Worm (Caenorhabditis elegans) whole organism, young adult: ENCODE measurements around the gene F25G6.1.

Experiments used
- B0035.1 ChIP-seq: sonication (generic microtip); optimal IDR thresholded peaks from 2 replicates; lab custom pipeline; 2016; ENCODE audit warnings: missing genetic modification characterization, mild to moderate bottlenecking, missing compliant biosample characterization, missing genotype, missing genetic modification reagents
- B0336.3 ChIP-seq: fragments of 200-800 bp; sonication (Bioruptor generic); IDR thresholded peaks from 2 replicates; pipeline ENCODE4 v1.3.6; 2022; ENCODE audit warnings: missing genetic modification characterization, missing compliant biosample characterization
- C06A6.2 ChIP-seq: fragments of 200-800 bp; sonication (Bioruptor generic); conservative IDR thresholded peaks from 2 replicates; pipeline ENCODE4 v1.3.6; 2022; ENCODE audit warnings: missing genetic modification characterization, missing compliant biosample characterization
- D2030.7 ChIP-seq: fragments of 200-800 bp; sonication (Bioruptor generic); IDR thresholded peaks from 2 replicates; pipeline ENCODE4 v1.3.6; 2022; ENCODE audit warnings: missing genetic modification reagents, missing genetic modification characterization, missing compliant biosample characterization
- F22D6.2 ChIP-seq: sonication (generic microtip); optimal IDR thresholded peaks from 2 replicates; lab custom pipeline; 2016; ENCODE audit warnings: mild to moderate bottlenecking, missing genetic modification characterization, missing compliant biosample characterization
- F39B2.1 ChIP-seq: fragments of 200-800 bp; sonication (Bioruptor generic); IDR thresholded peaks from 2 replicates; pipeline ENCODE4 v1.3.6; 2022; ENCODE audit warnings: missing genetic modification reagents, missing genetic modification characterization, missing compliant biosample characterization
- F49E8.2 ChIP-seq: sonication (generic microtip); optimal IDR thresholded peaks from 3 replicates; lab custom pipeline; 2017; ENCODE audit warnings: missing genetic modification characterization, mild to moderate bottlenecking, missing compliant biosample characterization, antibody characterized with exemption, moderate library complexity; ENCODE audit not compliant: insufficient read depth
- F52B5.7 ChIP-seq: sonication (generic microtip); optimal IDR thresholded peaks from 2 replicates; lab custom pipeline; 2016; ENCODE audit warnings: mild to moderate bottlenecking, missing genetic modification characterization, missing compliant biosample characterization
- K12H6.12 ChIP-seq: fragments of 200-800 bp; sonication (Bioruptor generic); optimal IDR thresholded peaks from 2 replicates; lab custom pipeline; 2018; ENCODE audit warnings: mild to moderate bottlenecking, missing genetic modification characterization, missing compliant biosample characterization
- T07F8.4 ChIP-seq: sonication (generic microtip); optimal IDR thresholded peaks from 2 replicates; lab custom pipeline; 2016; ENCODE audit warnings: mild to moderate bottlenecking, missing genetic modification characterization, moderate library complexity, missing compliant biosample characterization
- Y67H2A.10 ChIP-seq: fragments of 200-800 bp; sonication (Bioruptor generic); conservative IDR thresholded peaks from 2 replicates; pipeline ENCODE4 v1.3.6; 2022; ENCODE audit warnings: missing genetic modification reagents, missing genetic modification characterization, missing compliant biosample characterization
- Y79H2A.3 ChIP-seq: fragments of 200-800 bp; sonication (Bioruptor generic); conservative IDR thresholded peaks from 2 replicates; pipeline ENCODE4 v1.3.6; 2022; ENCODE audit warnings: missing genetic modification reagents, missing genetic modification characterization, missing compliant biosample characterization
- bed-2 ChIP-seq: fragments of 200-800 bp; sonication (Bioruptor generic); IDR thresholded peaks from 2 replicates; pipeline ENCODE4 v1.3.6; 2022; ENCODE audit warnings: missing genetic modification reagents, missing genetic modification characterization, missing compliant biosample characterization
- cebp-1 ChIP-seq, 2 experiments: fragments of 200-800 bp in 1 of 2; sonication (Bioruptor generic) in 1 of 2; sonication (generic microtip) in 1 of 2; IDR thresholded peaks in 1 of 2; optimal IDR thresholded peaks in 1 of 2; 2 replicates each; pipeline versions ENCODE4 v1.3.6 to Lab custom; 2017 to 2022; ENCODE audit warnings: missing compliant biosample characterization in 2 of 2, missing genetic modification characterization in 2 of 2, mild to moderate bottlenecking in 1 of 2, missing genetic modification reagents in 1 of 2, moderate library complexity in 1 of 2
- ceh-58 ChIP-seq: fragments of 200-800 bp; sonication (Bioruptor generic); IDR thresholded peaks from 2 replicates; pipeline ENCODE4 v1.3.6; 2022; ENCODE audit warnings: missing genetic modification characterization, missing compliant biosample characterization
- ceh-91 ChIP-seq: fragments of 200-800 bp; sonication (Bioruptor generic); IDR thresholded peaks from 2 replicates; pipeline ENCODE4 v1.3.6; 2022; ENCODE audit warnings: missing genetic modification reagents, missing genetic modification characterization, missing compliant biosample characterization
- chd-7 ChIP-seq: sonication (generic microtip); optimal IDR thresholded peaks from 2 replicates; lab custom pipeline; 2016; ENCODE audit warnings: mild to moderate bottlenecking, missing genetic modification characterization, moderate library complexity, missing compliant biosample characterization
- dox-1 ChIP-seq: fragments of 200-800 bp; sonication (Bioruptor generic); IDR thresholded peaks from 2 replicates; pipeline ENCODE4 v1.3.6; 2022; ENCODE audit warnings: missing genetic modification reagents, missing genetic modification characterization, missing compliant biosample characterization
- ekl-4 ChIP-seq: fragments of 200-800 bp; sonication (Bioruptor generic); IDR thresholded peaks from 2 replicates; pipeline ENCODE4 v1.3.6; 2022; ENCODE audit warnings: missing genetic modification reagents, missing genetic modification characterization, missing compliant biosample characterization
- hmg-1.2 ChIP-seq: fragments of 200-800 bp; sonication (Bioruptor generic); IDR thresholded peaks from 2 replicates; pipeline ENCODE4 v1.3.6; 2022; ENCODE audit warnings: missing genetic modification reagents, missing genetic modification characterization, missing compliant biosample characterization
- hsf-1 ChIP-seq: fragments of 200-800 bp; sonication (Bioruptor generic); IDR thresholded peaks from 2 replicates; pipeline ENCODE4 v1.3.6; 2022; ENCODE audit warnings: missing genetic modification reagents, missing genetic modification characterization, missing compliant biosample characterization
- lag-1 ChIP-seq: fragments of 200-800 bp; sonication (Bioruptor generic); IDR thresholded peaks from 2 replicates; pipeline ENCODE4 v1.3.6; 2022; ENCODE audit warnings: missing genetic modification reagents, missing genetic modification characterization, missing compliant biosample characterization
- let-526 ChIP-seq: fragments of 200-800 bp; sonication (Bioruptor generic); IDR thresholded peaks from 2 replicates; pipeline ENCODE4 v1.3.6; 2022; ENCODE audit warnings: missing genetic modification reagents, missing genetic modification characterization, missing compliant biosample characterization
- lin-35 ChIP-seq, 3 experiments: fragments of 150-350 bp in 2 of 3; sonication (generic microtip) in 1 of 3; optimal IDR thresholded peaks; 2 replicates each; lab custom pipeline; 2014 to 2018; ENCODE audit warnings: missing biosample characterization in 3 of 3, missing genetic modification characterization in 3 of 3, missing genetic modification reagents in 3 of 3
- madf-6 ChIP-seq: fragments of 200-800 bp; sonication (Bioruptor generic); IDR thresholded peaks from 2 replicates; pipeline ENCODE4 v1.3.6; 2022; ENCODE audit warnings: missing genetic modification reagents, missing genetic modification characterization, missing compliant biosample characterization
- madf-8 ChIP-seq: fragments of 200-800 bp; sonication (Bioruptor generic); conservative IDR thresholded peaks from 2 replicates; pipeline ENCODE4 v1.3.6; 2022; ENCODE audit warnings: missing genetic modification reagents, missing genetic modification characterization, missing compliant biosample characterization
- mcd-1 ChIP-seq: fragments of 200-800 bp; sonication (Bioruptor generic); IDR thresholded peaks from 2 replicates; pipeline ENCODE4 v1.3.6; 2022; ENCODE audit warnings: missing genetic modification reagents, missing genetic modification characterization, missing compliant biosample characterization
- mxl-1 ChIP-seq: sonication (generic microtip); optimal IDR thresholded peaks from 2 replicates; lab custom pipeline; 2016; ENCODE audit warnings: missing genetic modification characterization, missing compliant biosample characterization
- nhr-179 ChIP-seq: sonication (generic microtip); optimal IDR thresholded peaks from 2 replicates; lab custom pipeline; 2016; ENCODE audit warnings: mild to moderate bottlenecking, missing genetic modification characterization, missing compliant biosample characterization
- nhr-80 ChIP-seq: sonication (generic microtip); optimal IDR thresholded peaks from 2 replicates; lab custom pipeline; 2016; ENCODE audit warnings: missing genetic modification characterization, missing compliant biosample characterization
- pbrm-1 ChIP-seq: fragments of 200-800 bp; sonication (Bioruptor generic); IDR thresholded peaks from 2 replicates; pipeline ENCODE4 v1.3.6; 2022; ENCODE audit warnings: missing genetic modification reagents, missing genetic modification characterization, missing compliant biosample characterization
- rec-8 ChIP-seq, 2 experiments: sonication (generic microtip); optimal IDR thresholded peaks; 2 replicates each; lab custom pipeline; 2016; ENCODE audit warnings: mild to moderate bottlenecking in 2 of 2, missing genetic modification characterization in 2 of 2, missing genetic modification reagents in 2 of 2, missing genotype in 2 of 2, missing biosample characterization in 1 of 2, missing compliant biosample characterization in 1 of 2, moderate library complexity in 1 of 2
- sdz-38 ChIP-seq: sonication (generic microtip); optimal IDR thresholded peaks from 2 replicates; lab custom pipeline; 2016; ENCODE audit warnings: missing genotype, missing genetic modification characterization, missing compliant biosample characterization
- sea-2 ChIP-seq: fragments of 200-800 bp; sonication (Bioruptor generic); IDR thresholded peaks from 2 replicates; pipeline ENCODE4 v1.3.6; 2022; ENCODE audit warnings: missing genetic modification characterization, missing compliant biosample characterization
- tbp1 ChIP-seq: fragments of 200-800 bp; sonication (Bioruptor generic); optimal IDR thresholded peaks from 2 replicates; lab custom pipeline; 2018; ENCODE audit warnings: mild to moderate bottlenecking, missing genetic modification characterization, missing compliant biosample characterization
- tbx-9 ChIP-seq: sonication (generic microtip); optimal IDR thresholded peaks from 2 replicates; lab custom pipeline; 2016; ENCODE audit warnings: borderline replicate concordance, missing genetic modification characterization, inconsistent platforms, missing compliant biosample characterization
- zfh-2 ChIP-seq: fragments of 200-800 bp; sonication (Bioruptor generic); conservative IDR thresholded peaks from 2 replicates; pipeline ENCODE4 v1.3.6; 2022; ENCODE audit warnings: missing genetic modification reagents, missing genetic modification characterization, missing compliant biosample characterization
- ztf-18 ChIP-seq: sonication (generic microtip); optimal IDR thresholded peaks from 2 replicates; lab custom pipeline; 2016; ENCODE audit warnings: missing genotype, mild to moderate bottlenecking, missing genetic modification characterization, missing compliant biosample characterization
- ztf-22 ChIP-seq: fragments of 200-800 bp; sonication (Bioruptor generic); optimal IDR thresholded peaks from 2 replicates; lab custom pipeline; 2018; ENCODE audit warnings: mild to moderate bottlenecking, missing genetic modification characterization, moderate library complexity, missing compliant biosample characterization
- ztf-6 ChIP-seq: fragments of 200-800 bp; sonication (Bioruptor generic); IDR thresholded peaks from 2 replicates; pipeline ENCODE4 v1.3.6; 2022; ENCODE audit warnings: missing genetic modification reagents, missing genetic modification characterization, missing compliant biosample characterization

F25G6.1 gene

ce11 chrV:8534534-8535283, 40.2 kb upstream of the F25G6.1 start, which contains the start of the genes his-6 and his-5:
Gene his-6 (minus strand): TSS chrV:8534977.
Gene his-5 (plus strand): TSS chrV:8535214.
- TF ChIP-seq F39B2.1 (GFP tag; lab: Robert Waterston, UW) (peak; percentile 98), mcd-1 (GFP tag; lab: Robert Waterston, UW) (0 out of 2 replicates have a peak, but pooled peaks have one; percentile 36), pbrm-1 (GFP tag; lab: Robert Waterston, UW) (0 out of 2 replicates have a peak, but pooled peaks have one; percentile 30), hmg-1.2 (GFP tag; lab: Robert Waterston, UW) (peak; percentile 30; the same call in 1 of the 2 replicates), sea-2 (0 out of 2 replicates have a peak, but pooled peaks have one; percentile 10), dox-1 (GFP tag; lab: Robert Waterston, UW) (peak; percentile 69), C06A6.2 (GFP tag; lab: Robert Waterston, UW) (peak; percentile 58; the same call in 1 of the 2 replicates), D2030.7 (GFP tag; lab: Robert Waterston, UW) (peak; percentile 35; the same call in 1 of the 2 replicates)
- TF ChIP-seq, all 124 proteins: peak for 8; not testable (repeated sequence) for 116

- TF ChIP-seq Y67H2A.10 (GFP tag; lab: Robert Waterston, UW) (no peak), Y79H2A.3 (GFP tag; lab: Robert Waterston, UW) (no peak), madf-6 (GFP tag; lab: Robert Waterston, UW) (no peak), tbx-9 (tag; lab: Kevin White, UChicago) (no peak), cebp-1 (GFP tag; IDR thresholded peaks at IDR 0.05; lab: Robert Waterston, UW) (no peak), cebp-1 (tag; optimal IDR thresholded peaks at IDR 0.05; lab: Kevin White, UChicago) (no peak), ceh-58 (GFP tag; lab: Robert Waterston, UW) (no peak), nhr-179 (tag; lab: Kevin White, UChicago) (no peak), zfh-2 (GFP tag; lab: Robert Waterston, UW) (no peak), ztf-18 (tag; lab: Kevin White, UChicago) (no peak), mxl-1 (no peak), ztf-6 (GFP tag; lab: Robert Waterston, UW) (no peak), lin-35 (GFP tag; optimal IDR thresholded peaks at IDR 0.05; lab: Kevin White, UChicago) (no peak), rec-8 (tag; optimal IDR thresholded peaks at IDR 0.05; lab: Kevin White, UChicago) (no peak), chd-7 (tag; lab: Kevin White, UChicago) (no peak), K12H6.12 (tag; lab: Kevin White, UChicago) (no peak), ztf-22 (GFP tag; lab: Kevin White, UChicago) (no peak), B0336.3 (no peak)
These were observed 38.6 kb upstream of the F25G6.1 start, which contains the start of gene his-39 for ce11 chrV:8536213-8536612. Gene his-39 (plus strand): TSS chrV:8536513.

- TF ChIP-seq D2030.7 (GFP tag; lab: Robert Waterston, UW): no peak
- no peak for TF ChIP-seq lag-1 (GFP tag; lab: Robert Waterston, UW)
- no peak for TF ChIP-seq C06A6.2 (GFP tag; lab: Robert Waterston, UW)
- TF ChIP-seq T07F8.4 (tag; lab: Kevin White, UChicago): no peak
- no peak for TF ChIP-seq bed-2 (GFP tag; lab: Robert Waterston, UW)
- no peak for TF ChIP-seq F52B5.7 (tag; lab: Kevin White, UChicago)
- no peak for TF ChIP-seq F22D6.2
- no peak for TF ChIP-seq B0336.3
- no peak for TF ChIP-seq hsf-1
- TF ChIP-seq nhr-80: no peak
- no peak for TF ChIP-seq tbp1
- TF ChIP-seq ekl-4 (GFP tag; lab: Robert Waterston, UW): no peak
- no peak for TF ChIP-seq ceh-91 (GFP tag; lab: Robert Waterston, UW)
- TF ChIP-seq B0035.1 (tag; lab: Kevin White, UChicago): no peak
- no peak for TF ChIP-seq sdz-38 (tag; lab: Kevin White, UChicago)
- no peak for TF ChIP-seq let-526 (GFP tag; lab: Robert Waterston, UW)
- no peak for TF ChIP-seq madf-8
- no peak for TF ChIP-seq Y67H2A.10 (GFP tag; lab: Robert Waterston, UW)
- no peak for TF ChIP-seq F49E8.2 (tag; lab: Kevin White, UChicago)
- TF ChIP-seq, all 124 proteins: peak for 0
These were observed 37.8 kb upstream of the F25G6.1 start, which contains the start of gene otpl-4 for ce11 chrV:8537031-8537430. Gene otpl-4 (plus strand): TSS chrV:8537331.
